Fruit fly (Drosophila melanogaster) whole organism, embryonic: Measurements from ENCODE around the gene CG7328.

ENCODE experiments used
- Antp ChIP-seq: fragments of 200-800 bp; sonication (Bioruptor generic); optimal IDR thresholded peaks from 3 replicates; lab custom pipeline; 2016; ENCODE audit warnings: missing biosample characterization, missing genetic modification characterization
- Atf6 ChIP-seq: fragments of 200-800 bp; sonication (Bioruptor generic); IDR thresholded peaks from 2 replicates; pipeline ENCODE4 v1.3.6; 2022; ENCODE audit warnings: missing biosample characterization, missing genetic modification characterization
- Bdp1 ChIP-seq: fragments of 200-800 bp; sonication (Bioruptor generic); optimal IDR thresholded peaks from 3 replicates; lab custom pipeline; 2016; ENCODE audit warnings: missing biosample characterization, missing genetic modification characterization
- Bgb ChIP-seq: fragments of 200-800 bp; sonication (Bioruptor generic); IDR thresholded peaks from 2 replicates; pipeline ENCODE4 v1.3.6; 2022; ENCODE audit warnings: missing biosample characterization, missing genetic modification characterization; ENCODE audit not compliant: partially characterized antibody
- CG10366 ChIP-seq: fragments of 200-800 bp; sonication (Bioruptor generic); IDR thresholded peaks from 2 replicates; pipeline ENCODE4 v1.3.6; 2022; ENCODE audit warnings: missing biosample characterization, missing genetic modification characterization
- CG12299 ChIP-seq: fragments of 200-800 bp; sonication (Bioruptor generic); optimal IDR thresholded peaks from 2 replicates; lab custom pipeline; 2018; ENCODE audit warnings: missing biosample characterization, mild to moderate bottlenecking, missing genetic modification characterization
- CG14050 ChIP-seq: fragments of 200-800 bp; sonication (Bioruptor generic); IDR thresholded peaks from 3 replicates; pipeline ENCODE4 v1.3.6; 2022; ENCODE audit warnings: missing biosample characterization, missing genetic modification characterization
- CG16813 ChIP-seq: fragments of 200-800 bp; sonication (Bioruptor generic); IDR thresholded peaks from 3 replicates; pipeline ENCODE4 v1.3.6; 2022; ENCODE audit warnings: missing biosample characterization, missing genetic modification characterization; ENCODE audit not compliant: partially characterized antibody
- CG17385 ChIP-seq: fragments of 200-800 bp; sonication (Bioruptor generic); optimal IDR thresholded peaks from 3 replicates; lab custom pipeline; 2018; ENCODE audit warnings: missing biosample characterization, mild to moderate bottlenecking, missing genetic modification characterization
- CG17912 ChIP-seq: fragments of 200-800 bp; sonication (Bioruptor generic); optimal IDR thresholded peaks from 2 replicates; lab custom pipeline; 2018; ENCODE audit warnings: missing biosample characterization, mild to moderate bottlenecking, missing genetic modification characterization
- CG3065 ChIP-seq: fragments of 200-800 bp; sonication (Bioruptor generic); optimal IDR thresholded peaks from 2 replicates; lab custom pipeline; 2016; ENCODE audit warnings: missing biosample characterization, missing genetic modification characterization
- CG31224 ChIP-seq: fragments of 200-800 bp; sonication (Bioruptor generic); IDR thresholded peaks from 2 replicates; pipeline ENCODE4 v1.3.6; 2022; ENCODE audit warnings: missing biosample characterization, missing genetic modification characterization
- CG6175 ChIP-seq: fragments of 200-800 bp; sonication (Bioruptor generic); IDR thresholded peaks from 3 replicates; pipeline ENCODE4 v1.3.6; 2022; ENCODE audit warnings: missing biosample characterization, missing genetic modification characterization
- CG7271 ChIP-seq: fragments of 200-800 bp; sonication (Bioruptor generic); optimal IDR thresholded peaks from 2 replicates; lab custom pipeline; 2018; ENCODE audit warnings: missing biosample characterization, mild to moderate bottlenecking, missing genetic modification characterization, moderate library complexity
- CG7928 ChIP-seq: fragments of 200-800 bp; sonication (Bioruptor generic); optimal IDR thresholded peaks from 2 replicates; lab custom pipeline; 2017; ENCODE audit warnings: missing biosample characterization, mild to moderate bottlenecking, missing genetic modification characterization
- CG8290 ChIP-seq, 3 experiments: fragments of 200-800 bp; sonication (Bioruptor generic); optimal IDR thresholded peaks; 2 replicates each; lab custom pipeline; 2016 to 2019; ENCODE audit warnings: missing biosample characterization in 3 of 3, missing genetic modification characterization in 3 of 3, mild to moderate bottlenecking in 2 of 3, moderate library complexity in 1 of 3
- CG9727 ChIP-seq: fragments of 200-800 bp; sonication (Bioruptor generic); optimal IDR thresholded peaks from 3 replicates; lab custom pipeline; 2017; ENCODE audit warnings: missing biosample characterization, mild to moderate bottlenecking, missing genetic modification characterization
- CG9797 ChIP-seq: fragments of 200-800 bp; sonication (Bioruptor generic); optimal IDR thresholded peaks from 3 replicates; lab custom pipeline; 2018; ENCODE audit warnings: missing biosample characterization, mild to moderate bottlenecking, missing genetic modification characterization
- CG9932 ChIP-seq: fragments of 200-800 bp; sonication (Bioruptor generic); IDR thresholded peaks from 2 replicates; pipeline ENCODE4 v1.3.6; 2022; ENCODE audit warnings: missing biosample characterization, missing genetic modification characterization
- CHES-1-like ChIP-seq: fragments of 200-800 bp; sonication (Bioruptor generic); optimal IDR thresholded peaks from 2 replicates; lab custom pipeline; 2016; ENCODE audit warnings: missing biosample characterization, missing genetic modification characterization
- CkIIα-i1 ChIP-seq: fragments of 200-800 bp; sonication (Bioruptor generic); IDR thresholded peaks from 2 replicates; pipeline ENCODE4 v1.3.6; 2022; ENCODE audit warnings: missing biosample characterization, missing genetic modification characterization
- Dll ChIP-seq: fragments of 200-800 bp; sonication (Bioruptor generic); IDR thresholded peaks from 4 replicates; pipeline ENCODE4 v1.3.6; 2022; ENCODE audit warnings: missing biosample characterization, missing genetic modification characterization; ENCODE audit not compliant: partially characterized antibody
- Dp ChIP-seq: fragments of 200-800 bp; sonication (Bioruptor generic); optimal IDR thresholded peaks from 2 replicates; lab custom pipeline; 2018; ENCODE audit warnings: missing biosample characterization, mild to moderate bottlenecking, missing genetic modification characterization, moderate library complexity
- E2f2 ChIP-seq: fragments of 200-800 bp; sonication (Bioruptor generic); IDR thresholded peaks from 2 replicates; pipeline ENCODE4 v1.3.6; 2022; ENCODE audit warnings: missing biosample characterization, missing genetic modification characterization
- H2.0 ChIP-seq: fragments of 200-800 bp; sonication (Bioruptor generic); IDR thresholded peaks from 2 replicates; pipeline ENCODE4 v1.3.6; 2022; ENCODE audit warnings: missing biosample characterization, missing genetic modification characterization
- HHEX ChIP-seq: fragments of 200-800 bp; sonication (Bioruptor generic); optimal IDR thresholded peaks from 3 replicates; lab custom pipeline; 2017; ENCODE audit warnings: missing biosample characterization, mild to moderate bottlenecking, missing genetic modification characterization, missing genetic modification reagents
- Hr3 ChIP-seq: fragments of 200-800 bp; sonication (Bioruptor generic); optimal IDR thresholded peaks from 3 replicates; lab custom pipeline; 2016; ENCODE audit warnings: missing biosample characterization, missing genetic modification characterization
- Jarid2 ChIP-seq: fragments of 200-800 bp; sonication (Bioruptor generic); optimal IDR thresholded peaks from 3 replicates; lab custom pipeline; 2017; ENCODE audit warnings: mild to moderate bottlenecking, missing biosample characterization, missing genetic modification reagents, missing genetic modification characterization
- Mes4 ChIP-seq: fragments of 200-800 bp; sonication (Bioruptor generic); optimal IDR thresholded peaks from 2 replicates; lab custom pipeline; 2016; ENCODE audit warnings: missing biosample characterization, missing genetic modification characterization
- Stat92E ChIP-seq, 3 experiments: fragments of >200 bp in 2 of 3; fragments of 200-800 bp in 1 of 3; sonication (Bioruptor generic) in 1 of 3; optimal IDR thresholded peaks; 2 replicates each; lab custom pipeline; 2017 to 2019; ENCODE audit warnings: missing biosample characterization in 3 of 3, missing genetic modification characterization in 3 of 3, mild to moderate bottlenecking in 1 of 3, moderate library complexity in 1 of 3
- ase ChIP-seq: fragments of 200-800 bp; sonication (Bioruptor generic); IDR thresholded peaks from 3 replicates; pipeline ENCODE4 v1.3.6; 2022; ENCODE audit warnings: missing biosample characterization, missing genetic modification characterization
- bbx ChIP-seq: fragments of 200-800 bp; sonication (Bioruptor generic); IDR thresholded peaks from 2 replicates; pipeline ENCODE4 v1.3.6; 2022; ENCODE audit warnings: missing biosample characterization, missing genetic modification characterization; ENCODE audit not compliant: partially characterized antibody
- bsh ChIP-seq, 2 experiments: fragments of 200-800 bp; sonication (Bioruptor generic); optimal IDR thresholded peaks; 2 replicates each; lab custom pipeline; 2017 to 2018; ENCODE audit warnings: mild to moderate bottlenecking in 2 of 2, missing biosample characterization in 2 of 2, missing genetic modification characterization in 2 of 2, moderate library complexity in 1 of 2
- chinmo ChIP-seq: fragments of 200-800 bp; sonication (Bioruptor generic); IDR thresholded peaks from 4 replicates; pipeline ENCODE4 v1.3.6; 2022; ENCODE audit warnings: missing biosample characterization, missing genetic modification characterization; ENCODE audit not compliant: partially characterized antibody
- emc ChIP-seq: fragments of 200-800 bp; sonication (Bioruptor generic); optimal IDR thresholded peaks from 2 replicates; lab custom pipeline; 2016; ENCODE audit warnings: missing biosample characterization, missing genetic modification characterization
- en ChIP-seq: fragments of 200-800 bp; sonication (Bioruptor generic); optimal IDR thresholded peaks from 2 replicates; lab custom pipeline; 2016; ENCODE audit warnings: missing biosample characterization, missing genetic modification characterization
- ewg ChIP-seq: fragments of 200-800 bp; sonication (Bioruptor generic); optimal IDR thresholded peaks from 3 replicates; lab custom pipeline; 2017; ENCODE audit warnings: mild to moderate bottlenecking, missing biosample characterization, missing genetic modification reagents, missing genetic modification characterization
- gem ChIP-seq: fragments of 200-800 bp; sonication (Bioruptor generic); optimal IDR thresholded peaks from 2 replicates; lab custom pipeline; 2019; ENCODE audit warnings: missing biosample characterization, mild to moderate bottlenecking, missing genetic modification characterization, moderate library complexity
- ham ChIP-seq: fragments of 200-800 bp; sonication (Bioruptor generic); IDR thresholded peaks from 2 replicates; pipeline ENCODE4 v1.3.6; 2022; ENCODE audit warnings: missing biosample characterization, missing genetic modification characterization
- hbn ChIP-seq: fragments of 200-800 bp; sonication (Bioruptor generic); IDR thresholded peaks from 2 replicates; pipeline ENCODE4 v1.3.6; 2022; ENCODE audit warnings: missing biosample characterization, missing genetic modification characterization; ENCODE audit not compliant: partially characterized antibody
- kay ChIP-seq: fragments of 200-800 bp; sonication (Bioruptor generic); optimal IDR thresholded peaks from 2 replicates; lab custom pipeline; 2016; ENCODE audit warnings: missing biosample characterization, missing genetic modification characterization
- lov ChIP-seq, 2 experiments: fragments of 200-800 bp in 1 of 2; fragments of >200 bp in 1 of 2; sonication (Bioruptor generic) in 1 of 2; IDR thresholded peaks in 1 of 2; optimal IDR thresholded peaks in 1 of 2; 2 replicates in 1 of 2; 3 replicates in 1 of 2; pipeline versions ENCODE4 v1.3.6 to Lab custom; 2017 to 2022; ENCODE audit warnings: missing biosample characterization in 1 of 2, missing genetic modification characterization in 1 of 2
- nau ChIP-seq: fragments of 200-800 bp; sonication (Bioruptor generic); optimal IDR thresholded peaks from 3 replicates; lab custom pipeline; 2017; ENCODE audit warnings: missing biosample characterization, mild to moderate bottlenecking, missing genetic modification characterization, missing genetic modification reagents
- pan ChIP-seq, 4 experiments: fragments of >200 bp in 3 of 4; fragments of 200-800 bp in 1 of 4; sonication (Bioruptor generic) in 1 of 4; optimal IDR thresholded peaks in 3 of 4; IDR thresholded peaks in 1 of 4; 2 replicates each; pipeline versions ENCODE4 v1.3.6 to Lab custom; 2017 to 2022; ENCODE audit warnings: missing biosample characterization in 2 of 4, missing genetic modification characterization in 2 of 4, mixed read lengths in 1 of 4
- stc ChIP-seq: fragments of 200-800 bp; sonication (Bioruptor generic); IDR thresholded peaks from 2 replicates; pipeline ENCODE4 v1.3.6; 2022; ENCODE audit warnings: missing biosample characterization, missing genetic modification characterization
- trh ChIP-seq: fragments of 200-800 bp; sonication (Bioruptor generic); optimal IDR thresholded peaks from 2 replicates; lab custom pipeline; 2016; ENCODE audit warnings: missing biosample characterization, missing genetic modification characterization
- ttk ChIP-seq: fragments of 200-800 bp; sonication (Bioruptor generic); IDR thresholded peaks from 2 replicates; pipeline ENCODE4 v2.1.2; 2022; ENCODE audit warnings: missing biosample characterization, missing genetic modification characterization
- zfh2 ChIP-seq: fragments of 200-800 bp; sonication (Bioruptor generic); optimal IDR thresholded peaks from 2 replicates; lab custom pipeline; 2016; ENCODE audit warnings: missing biosample characterization, missing genetic modification characterization

The CG7328 gene

dm6 chr3L:20112797-20113368 is 27.5 kb downstream of the CG7328 start, which contains the start of gene CG14187 (continued):
- no peak for TF ChIP-seq ewg
- TF ChIP-seq ham: no peak
- peak; percentile 63; the same call in 2 of the 4 replicates for TF ChIP-seq Dll
- TF ChIP-seq pan (optimal IDR thresholded peaks at IDR 0.05; lab: Kevin White, UChicago): no peak
- TF ChIP-seq pan (GFP tag; optimal IDR thresholded peaks at IDR 0.05 in 1 of 2, IDR thresholded peaks at IDR 0.05 in 1 of 2): no peak
- TF ChIP-seq H2.0 (GFP tag; lab: Robert Waterston, UW): peak; percentile 41; the same call in 1 of the 2 replicates
- TF ChIP-seq CG14050: no peak
- no peak for TF ChIP-seq Antp (GFP tag; lab: Kevin White, UChicago)
- TF ChIP-seq Bdp1 (GFP tag; lab: Kevin White, UChicago): no peak
- TF ChIP-seq stc (GFP tag; lab: Robert Waterston, UW): no peak
- TF ChIP-seq CHES-1-like: no peak
- TF ChIP-seq Atf6 (GFP tag; lab: Robert Waterston, UW): 0 out of 2 replicates have a peak, but pooled peaks have one; percentile 19
- TF ChIP-seq CG10366: no peak
- no peak for TF ChIP-seq nau (GFP tag; lab: Kevin White, UChicago)
- TF ChIP-seq zfh2: no peak
- peak; percentile 53; the same call in 1 of the 2 replicates for TF ChIP-seq bbx (GFP tag; lab: Robert Waterston, UW)
- no peak for TF ChIP-seq CG9727 (GFP tag; lab: Kevin White, UChicago)
- peak; percentile 87 for TF ChIP-seq E2f2
- no peak for TF ChIP-seq CG17912 (GFP tag; lab: Kevin White, UChicago)
- TF ChIP-seq trh: no peak
- no peak for TF ChIP-seq CG9797 (GFP tag; lab: Kevin White, UChicago)
- no peak for TF ChIP-seq Jarid2 (GFP tag; lab: Kevin White, UChicago)
- TF ChIP-seq CG3065 (GFP tag; lab: Kevin White, UChicago): no peak
- TF ChIP-seq bsh (GFP tag; optimal IDR thresholded peaks at IDR 0.05; lab: Kevin White, UChicago): peak in 1 of 2 experiments; percentile 36
- no peak for TF ChIP-seq CG17385
- TF ChIP-seq CkIIα-i1: no peak
- no peak for TF ChIP-seq kay (GFP tag; lab: Kevin White, UChicago)
- no peak for TF ChIP-seq Stat92E (GFP tag; optimal IDR thresholded peaks at IDR 0.05; lab: Kevin White, UChicago)
- TF ChIP-seq CG8290 (GFP tag; optimal IDR thresholded peaks at IDR 0.05; lab: Kevin White, UChicago): no peak
- TF ChIP-seq CG8290 (tag; optimal IDR thresholded peaks at IDR 0.05; lab: Kevin White, UChicago): no peak
- TF ChIP-seq emc (GFP tag; lab: Kevin White, UChicago): no peak
- TF ChIP-seq Bgb (GFP tag; lab: Robert Waterston, UW): peak; percentile 74
- no peak for TF ChIP-seq CG6175 (GFP tag; lab: Robert Waterston, UW)
- no peak for TF ChIP-seq Mes4 (GFP tag; lab: Kevin White, UChicago)
- no peak for TF ChIP-seq ttk (GFP tag; lab: Robert Waterston, UW)
- TF ChIP-seq lov (optimal IDR thresholded peaks at IDR 0.05; lab: Kevin White, UChicago): no peak
- no peak for TF ChIP-seq lov (GFP tag; IDR thresholded peaks at IDR 0.05; lab: Robert Waterston, UW)
- TF ChIP-seq CG9932: peak; percentile 63; the same call in 1 of the 2 replicates
- no peak for TF ChIP-seq Hr3 (GFP tag; lab: Kevin White, UChicago)
- TF ChIP-seq CG7271 (tag; lab: Kevin White, UChicago): no peak
- no peak for TF ChIP-seq en (GFP tag; lab: Kevin White, UChicago)
- TF ChIP-seq CG16813 (GFP tag; lab: Robert Waterston, UW): no peak
- peak; percentile 40 for TF ChIP-seq gem (tag; lab: Kevin White, UChicago)
- no peak for TF ChIP-seq ase (GFP tag; lab: Robert Waterston, UW)
- no peak for TF ChIP-seq HHEX (GFP tag; lab: Kevin White, UChicago)
- TF ChIP-seq Dp (GFP tag; lab: Kevin White, UChicago): peak; percentile 74
- TF ChIP-seq CG12299 (tag; lab: Kevin White, UChicago): no peak
- TF ChIP-seq CG31224 (GFP tag; lab: Robert Waterston, UW): no peak
- TF ChIP-seq hbn (GFP tag; lab: Robert Waterston, UW): peak; percentile 32; the same call in 1 of the 2 replicates
- TF ChIP-seq chinmo (GFP tag; lab: Robert Waterston, UW): peak; percentile 58; the same call in 1 of the 4 replicates
- TF ChIP-seq CG7928: no peak
